Worm (Caenorhabditis elegans) whole organism, L4/young adult: ENCODE data around the gene F58E6.11.

Experiments
- dao-5 ChIP-seq: sonication (generic microtip); optimal IDR thresholded peaks from 2 replicates; lab custom pipeline; 2016; ENCODE audit warnings: missing genotype, missing genetic modification characterization, moderate library complexity, missing compliant biosample characterization
- him-1 ChIP-seq: sonication (generic microtip); optimal IDR thresholded peaks from 2 replicates; lab custom pipeline; 2016; ENCODE audit warnings: missing genotype, missing genetic modification reagents, missing genetic modification characterization, missing compliant biosample characterization

- no peak for TF ChIP-seq dao-5 (tag; lab: Kevin White, UChicago)
- no peak for TF ChIP-seq him-1
Observed at ce11 chrV:9733920-9734454, 23.8 kb downstream of the F58E6.11 start, which contains the start of gene cal-7.
